Worm (Caenorhabditis elegans) whole organism, L3 larva: ENCODE measurements around the gene srz-78.

Experiments used
- R02D3.7 ChIP-seq: fragments of 150-350 bp; optimal IDR thresholded peaks from 2 replicates; lab custom pipeline; 2014; ENCODE audit warnings: missing biosample characterization, missing genetic modification characterization
- ZK546.5 ChIP-seq: sonication (generic microtip); optimal IDR thresholded peaks from 2 replicates; lab custom pipeline; 2017; ENCODE audit warnings: missing biosample characterization, missing genetic modification characterization
- aly-2 ChIP-seq: fragments of 150-350 bp; optimal IDR thresholded peaks from 2 replicates; lab custom pipeline; 2014; ENCODE audit warnings: missing biosample characterization, missing genetic modification characterization
- ama-1 ChIP-seq: fragments of 150-350 bp; optimal IDR thresholded peaks from 2 replicates; lab custom pipeline; 2018
- ceh-16 ChIP-seq: sonication (generic microtip); optimal IDR thresholded peaks from 2 replicates; lab custom pipeline; 2017; ENCODE audit warnings: missing biosample characterization, missing genetic modification characterization
- ceh-28 ChIP-seq: fragments of 150-350 bp; optimal IDR thresholded peaks from 2 replicates; lab custom pipeline; 2014; ENCODE audit warnings: missing biosample characterization, missing genetic modification reagents, missing genetic modification characterization
- ceh-82 ChIP-seq: fragments of 150-350 bp; optimal IDR thresholded peaks from 2 replicates; lab custom pipeline; 2014; ENCODE audit warnings: missing biosample characterization, missing genetic modification characterization
- ceh-9 ChIP-seq: sonication (generic microtip); optimal IDR thresholded peaks from 2 replicates; lab custom pipeline; 2018; ENCODE audit warnings: missing biosample characterization, missing genetic modification characterization
- daf-12 ChIP-seq: fragments of 150-350 bp; optimal IDR thresholded peaks from 2 replicates; lab custom pipeline; 2014; ENCODE audit warnings: missing biosample characterization, missing genetic modification reagents, missing genetic modification characterization
- egl-27 ChIP-seq: sonication (generic microtip); optimal IDR thresholded peaks from 4 replicates; lab custom pipeline; 2017; ENCODE audit warnings: missing biosample characterization, missing genetic modification reagents, missing genetic modification characterization
- egl-5 ChIP-seq: fragments of 150-350 bp; optimal IDR thresholded peaks from 2 replicates; lab custom pipeline; 2017; ENCODE audit warnings: missing biosample characterization, missing genetic modification reagents, missing genetic modification characterization, inconsistent platforms
- elt-1 ChIP-seq: fragments of 150-350 bp; optimal IDR thresholded peaks from 2 replicates; lab custom pipeline; 2014; ENCODE audit warnings: missing biosample characterization, missing genetic modification characterization
- elt-3 ChIP-seq, 3 experiments: fragments of 150-350 bp in 1 of 3; sonication (generic microtip) in 2 of 3; optimal IDR thresholded peaks; 2 replicates in 2 of 3; 4 replicates in 1 of 3; lab custom pipeline; 2014 to 2017; ENCODE audit warnings: missing biosample characterization in 3 of 3, missing genetic modification characterization in 3 of 3
- eor-1 ChIP-seq, 2 experiments: fragments of 150-350 bp; optimal IDR thresholded peaks; 2 replicates each; lab custom pipeline; 2014 to 2018; ENCODE audit warnings: missing biosample characterization in 2 of 2, missing genetic modification characterization in 2 of 2
- fkh-10 ChIP-seq: sonication (generic microtip); optimal IDR thresholded peaks from 2 replicates; lab custom pipeline; 2017; ENCODE audit warnings: missing biosample characterization, missing genetic modification reagents, missing genetic modification characterization
- fkh-2 ChIP-seq: fragments of 150-350 bp; optimal IDR thresholded peaks from 2 replicates; lab custom pipeline; 2014; ENCODE audit warnings: missing biosample characterization, missing genetic modification reagents, missing genetic modification characterization
- fos-1 ChIP-seq: fragments of 150-350 bp; optimal IDR thresholded peaks from 2 replicates; lab custom pipeline; 2014; ENCODE audit warnings: missing biosample characterization, missing genetic modification characterization
- hmg-11 ChIP-seq: sonication (generic microtip); optimal IDR thresholded peaks from 2 replicates; lab custom pipeline; 2016; ENCODE audit warnings: missing genetic modification characterization, missing compliant biosample characterization
- lin-15B ChIP-seq: fragments of 150-350 bp; optimal IDR thresholded peaks from 2 replicates; lab custom pipeline; 2014; ENCODE audit warnings: missing biosample characterization, missing genetic modification characterization
- lin-39 ChIP-seq: fragments of 150-350 bp; optimal IDR thresholded peaks from 2 replicates; lab custom pipeline; 2018; ENCODE audit warnings: missing biosample characterization, missing genetic modification reagents, missing genetic modification characterization
- lsy-12 ChIP-seq: sonication (generic microtip); optimal IDR thresholded peaks from 2 replicates; lab custom pipeline; 2016; ENCODE audit warnings: mild to moderate bottlenecking, missing genetic modification characterization, missing compliant biosample characterization
- mdl-1 ChIP-seq: fragments of 150-350 bp; optimal IDR thresholded peaks from 2 replicates; lab custom pipeline; 2014; ENCODE audit warnings: missing biosample characterization, missing genetic modification characterization
- mml-1 ChIP-seq: fragments of 150-350 bp; sonication (generic microtip); optimal IDR thresholded peaks from 3 replicates; lab custom pipeline; 2014; ENCODE audit warnings: missing biosample characterization, missing genetic modification characterization
- nfya-1 ChIP-seq: sonication (generic microtip); optimal IDR thresholded peaks from 2 replicates; lab custom pipeline; 2017; ENCODE audit warnings: missing genetic modification characterization, mild to moderate bottlenecking, missing compliant biosample characterization, antibody characterized with exemption, moderate library complexity; ENCODE audit not compliant: insufficient read depth
- nhr-11 ChIP-seq: fragments of 150-350 bp; optimal IDR thresholded peaks from 2 replicates; lab custom pipeline; 2014; ENCODE audit warnings: missing biosample characterization, missing genetic modification characterization
- nhr-12 ChIP-seq: fragments of 150-350 bp; optimal IDR thresholded peaks from 2 replicates; lab custom pipeline; 2014; ENCODE audit warnings: missing biosample characterization, missing genetic modification characterization
- nhr-23 ChIP-seq: fragments of 150-350 bp; optimal IDR thresholded peaks from 2 replicates; lab custom pipeline; 2014; ENCODE audit warnings: missing biosample characterization, missing genetic modification reagents, missing genetic modification characterization
- nhr-237 ChIP-seq: fragments of 150-350 bp; optimal IDR thresholded peaks from 2 replicates; lab custom pipeline; 2014; ENCODE audit warnings: missing biosample characterization, missing genetic modification characterization
- nhr-28 ChIP-seq: fragments of 150-350 bp; optimal IDR thresholded peaks from 2 replicates; lab custom pipeline; 2014; ENCODE audit warnings: missing biosample characterization, missing genetic modification characterization
- nhr-43 ChIP-seq: sonication (generic microtip); optimal IDR thresholded peaks from 2 replicates; lab custom pipeline; 2016; ENCODE audit warnings: mild to moderate bottlenecking, missing genetic modification characterization, missing compliant biosample characterization; ENCODE audit not compliant: poor library complexity, severe bottlenecking
- nhr-67 ChIP-seq: fragments of 150-350 bp; optimal IDR thresholded peaks from 2 replicates; lab custom pipeline; 2014; ENCODE audit warnings: missing biosample characterization, missing genetic modification characterization
- nhr-76 ChIP-seq: fragments of 150-350 bp; sonication (generic microtip); optimal IDR thresholded peaks from 5 replicates; lab custom pipeline; 2014; ENCODE audit warnings: missing biosample characterization, missing genetic modification characterization
- skn-1 ChIP-seq: fragments of 150-350 bp; optimal IDR thresholded peaks from 2 replicates; lab custom pipeline; 2014; ENCODE audit warnings: missing biosample characterization, missing genetic modification characterization
- snpc-4 ChIP-seq: fragments of 150-350 bp; optimal IDR thresholded peaks from 2 replicates; lab custom pipeline; 2014; ENCODE audit warnings: missing biosample characterization, missing genetic modification characterization
- tbx-2 ChIP-seq: sonication (generic microtip); optimal IDR thresholded peaks from 2 replicates; lab custom pipeline; 2016; ENCODE audit warnings: mild to moderate bottlenecking, missing genetic modification characterization, missing compliant biosample characterization
- zag-1 ChIP-seq: fragments of 150-350 bp; optimal IDR thresholded peaks from 2 replicates; lab custom pipeline; 2014; ENCODE audit warnings: missing biosample characterization, missing genetic modification characterization
- ztf-4 ChIP-seq: fragments of 150-350 bp; optimal IDR thresholded peaks from 2 replicates; lab custom pipeline; 2014; ENCODE audit warnings: missing biosample characterization, missing genetic modification characterization

srz-78 gene

ce11 chrIV:3491477-3491876 is at the start of gene srz-78:
TSS of gene srz-78 (plus strand) at chrIV:3491777.
- TF ChIP-seq aly-2 (tag; lab: Kevin White, UChicago) (no peak), fos-1 (tag; lab: Kevin White, UChicago) (no peak), R02D3.7 (tag; lab: Kevin White, UChicago) (no peak), ama-1 (lab: Kevin White, UChicago) (no peak), ZK546.5 (tag; lab: Kevin White, UChicago) (no peak)

DNA sequence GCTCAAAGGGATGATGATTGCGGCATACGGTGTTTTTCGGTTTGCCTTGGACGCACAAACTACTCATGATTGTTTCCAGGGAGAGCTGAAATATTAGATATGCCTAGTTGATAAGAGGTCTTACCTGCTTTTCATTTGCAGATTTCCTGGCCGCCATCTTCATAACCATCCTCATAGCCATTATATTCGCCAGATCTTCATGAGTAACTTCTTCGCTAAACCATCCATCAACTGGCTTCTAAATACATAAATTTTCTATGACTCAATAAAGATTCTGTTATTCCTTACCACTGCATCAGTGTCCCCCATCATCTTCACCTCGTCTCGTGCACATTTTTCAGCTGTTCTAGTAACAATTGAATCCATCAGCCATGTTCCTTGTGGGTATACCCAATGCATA is 49.1 kb upstream of the srz-78 start:
- no peak for TF ChIP-seq skn-1 (tag; lab: Kevin White, UChicago)
- TF ChIP-seq nhr-11 = no peak
- no peak for TF ChIP-seq ceh-9 (tag; lab: Kevin White, UChicago)
- TF ChIP-seq nfya-1 (tag; lab: Kevin White, UChicago) = no peak
- no peak for TF ChIP-seq eor-1 (tag; optimal IDR thresholded peaks at IDR 0.05; lab: Kevin White, UChicago)
- TF ChIP-seq hmg-11 = no peak
- TF ChIP-seq mml-1 (tag; lab: Kevin White, UChicago) = no peak
- no peak for TF ChIP-seq ceh-28 (tag; lab: Kevin White, UChicago)
- no peak for TF ChIP-seq zag-1 (tag; lab: Kevin White, UChicago)
- no peak for TF ChIP-seq fos-1 (tag; lab: Kevin White, UChicago)
- no peak for TF ChIP-seq fkh-10
- no peak for TF ChIP-seq lin-39 (tag; lab: Kevin White, UChicago)
- TF ChIP-seq nhr-43 = no peak
- no peak for TF ChIP-seq elt-3 (tag; optimal IDR thresholded peaks at IDR 0.05; lab: Kevin White, UChicago)
- no peak for TF ChIP-seq egl-5

DNA sequence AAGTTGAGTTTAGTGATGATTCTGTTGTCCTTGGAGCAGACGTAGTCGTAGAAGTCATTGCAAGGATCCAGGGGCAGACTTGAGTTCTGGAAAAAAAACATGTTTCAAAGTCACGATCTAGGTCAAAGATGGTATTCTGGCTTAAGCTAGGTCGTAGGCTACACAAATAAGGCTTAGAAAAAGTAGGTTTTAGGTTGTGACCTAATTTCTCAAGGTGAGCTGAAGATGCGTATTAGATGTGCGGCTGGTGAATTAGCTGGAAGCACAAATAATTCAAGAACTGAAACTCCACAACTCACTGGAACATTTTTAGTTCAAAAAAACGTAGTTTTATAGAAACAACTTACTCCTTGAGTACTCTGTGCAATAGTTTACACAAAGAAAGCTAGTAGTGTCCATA is 47.5 kb upstream of the srz-78 start, which contains the start of gene F09D12.2:
Gene F09D12.2 (minus strand): TSS at position 101 of the 400 bp plus-strand sequence.
- no peak for TF ChIP-seq zag-1 (tag; lab: Kevin White, UChicago)
- no peak for TF ChIP-seq nhr-237
- TF ChIP-seq skn-1 (tag; lab: Kevin White, UChicago) = no peak
- no peak for TF ChIP-seq tbx-2 (tag; lab: Kevin White, UChicago)
- TF ChIP-seq hmg-11 = no peak
- no peak for TF ChIP-seq ztf-4 (tag; lab: Kevin White, UChicago)

DNA sequence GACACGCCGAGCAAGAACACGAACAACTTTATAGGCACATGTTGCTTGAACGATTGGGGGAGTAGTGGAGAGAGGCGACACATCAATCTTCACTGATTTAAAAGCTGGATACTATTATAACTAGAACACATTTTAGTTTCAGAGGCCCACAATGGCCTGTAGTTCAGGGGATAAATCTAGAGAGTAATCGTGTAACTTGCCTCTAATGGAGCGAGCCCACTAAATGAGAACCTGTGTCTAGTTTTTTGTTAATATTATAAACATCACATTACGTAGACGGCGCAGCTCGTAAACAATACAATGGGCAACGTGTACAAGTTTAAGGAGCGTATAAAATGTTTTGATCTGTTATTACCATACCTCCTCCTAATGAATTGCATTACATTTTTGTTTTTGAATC is 47.0 kb upstream of the srz-78 start, which contains the start of gene F58E2.5:
Gene F58E2.5 (plus strand): TSS at position 301 of the 400 bp plus-strand sequence.
- no peak for TF ChIP-seq eor-1 (tag; optimal IDR thresholded peaks at IDR 0.05; lab: Kevin White, UChicago)
- TF ChIP-seq mml-1 (tag; lab: Kevin White, UChicago) = no peak
- no peak for TF ChIP-seq nhr-28
- TF ChIP-seq daf-12 (tag; lab: Kevin White, UChicago) = no peak
- no peak for TF ChIP-seq ceh-28 (tag; lab: Kevin White, UChicago)
- TF ChIP-seq lsy-12 (tag; lab: Kevin White, UChicago) = no peak
- TF ChIP-seq fkh-2 (tag; lab: Kevin White, UChicago) = no peak
- TF ChIP-seq lin-15B (tag; lab: Kevin White, UChicago) = no peak
- TF ChIP-seq nhr-12 (tag; lab: Kevin White, UChicago) = no peak
- TF ChIP-seq ama-1 (lab: Kevin White, UChicago) = no peak
- no peak for TF ChIP-seq egl-27 (tag; lab: Kevin White, UChicago)
- no peak for TF ChIP-seq snpc-4 (tag; lab: Kevin White, UChicago)
- no peak for TF ChIP-seq mdl-1 (tag; lab: Kevin White, UChicago)
- no peak for TF ChIP-seq nhr-76 (tag; lab: Kevin White, UChicago)

ce11 chrIV:3447350-3447749 is 44.2 kb upstream of the srz-78 start:
- no peak for TF ChIP-seq ceh-16 (tag; lab: Kevin White, UChicago)
- TF ChIP-seq ztf-4 (tag; lab: Kevin White, UChicago) = no peak
- no peak for TF ChIP-seq skn-1 (tag; lab: Kevin White, UChicago)
- no peak for TF ChIP-seq nhr-237
- no peak for TF ChIP-seq elt-1 (tag; lab: Kevin White, UChicago)
- no peak for TF ChIP-seq R02D3.7 (tag; lab: Kevin White, UChicago)
- no peak for TF ChIP-seq nhr-67 (tag; lab: Kevin White, UChicago)
- TF ChIP-seq lin-15B (tag; lab: Kevin White, UChicago) = no peak
- TF ChIP-seq ceh-9 (tag; lab: Kevin White, UChicago) = no peak
- TF ChIP-seq nhr-23 (tag; lab: Kevin White, UChicago) = no peak
- TF ChIP-seq ZK546.5 (tag; lab: Kevin White, UChicago) = no peak
- TF ChIP-seq lsy-12 (tag; lab: Kevin White, UChicago) = no peak
- TF ChIP-seq ceh-28 (tag; lab: Kevin White, UChicago) = no peak
- no peak for TF ChIP-seq snpc-4 (tag; lab: Kevin White, UChicago)
- no peak for TF ChIP-seq elt-3 (tag; optimal IDR thresholded peaks at IDR 0.05; lab: Kevin White, UChicago)
- no peak for TF ChIP-seq egl-5
- TF ChIP-seq ceh-82 (tag; lab: Kevin White, UChicago) = no peak
